Worm (Caenorhabditis elegans): ENCODE data around the gene ndab-1.
A peak's percentile ranks its signal among the peaks of the same experiment; 100 is the strongest.

Gene ndab-1

ce11 chrIII:11946062-11946749 is 30.7 kb upstream of the ndab-1 start:
- TF ChIP-seq tra-4 (tag; optimal IDR thresholded peaks at IDR 0.05), result peak; percentile 2
- peak; percentile 12 for TF ChIP-seq hmbx-1 (tag; optimal IDR thresholded peaks at IDR 0.05)
- TF ChIP-seq ets-7 (tag; optimal IDR thresholded peaks at IDR 0.05), result peak; percentile 44
- TF ChIP-seq tbx-37 (GFP tag; conservative IDR thresholded peaks at IDR 0.05), result peak; percentile 87
- no peak for TF ChIP-seq hmg-4 (GFP tag; optimal IDR thresholded peaks at IDR 0.05)
- TF ChIP-seq ceh-13 (GFP tag; optimal IDR thresholded peaks at IDR 0.05), result no peak
- 0 out of 2 replicates have a peak, but pooled peaks have one; percentile 28 for TF ChIP-seq tbx-11 (GFP tag; IDR thresholded peaks at IDR 0.05)
- no peak for TF ChIP-seq scrt-1 (GFP tag; IDR thresholded peaks at IDR 0.05)
- no peak for TF ChIP-seq hnd-1 (tag; optimal IDR thresholded peaks at IDR 0.05)
- TF ChIP-seq B0310.2 (tag; optimal IDR thresholded peaks at IDR 0.05), result peak; percentile 35
- TF ChIP-seq ama-1 (optimal IDR thresholded peaks at IDR 0.05), result no peak
- peak; percentile 64; the same call in 1 of the 2 replicates for TF ChIP-seq sea-1 (GFP tag; conservative IDR thresholded peaks at IDR 0.05)
- peak; percentile 53; the same call in 1 of the 2 replicates for TF ChIP-seq flt-1 (GFP tag; IDR thresholded peaks at IDR 0.05)
- no peak for TF ChIP-seq ceh-36 (tag; optimal IDR thresholded peaks at IDR 0.05)
- no peak for TF ChIP-seq aly-1 (tag; optimal IDR thresholded peaks at IDR 0.05)
- TF ChIP-seq F13C5.2 (tag; optimal IDR thresholded peaks at IDR 0.05), result no peak
- TF ChIP-seq pes-1 (GFP tag; IDR thresholded peaks at IDR 0.05), result peak; percentile 80

- TF ChIP-seq F13C5.2 (tag; optimal IDR thresholded peaks at IDR 0.05) (no peak), flt-1 (GFP tag; IDR thresholded peaks at IDR 0.05) (no peak)
Observed at ce11 chrIII:11942664-11943063, 27.2 kb upstream of the ndab-1 start.

DNA sequence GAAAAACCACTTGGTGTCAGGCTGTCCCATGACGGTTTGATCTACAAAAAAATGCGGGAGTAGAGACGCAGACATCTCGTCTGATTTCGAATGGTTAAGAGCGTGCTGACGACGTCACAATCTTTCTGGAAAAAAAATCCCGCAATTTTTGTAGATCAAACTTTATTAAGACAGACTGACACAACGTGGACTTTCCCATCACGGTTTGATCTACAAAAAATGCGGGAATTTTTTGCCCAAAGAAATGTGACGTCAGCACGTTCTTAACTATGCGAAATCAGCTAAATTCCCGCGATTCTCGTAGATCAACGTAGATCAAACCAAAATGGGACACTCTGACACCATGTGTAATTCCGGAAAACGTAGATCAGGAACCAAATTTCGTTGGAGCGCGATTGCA is 23.0 kb upstream of the ndab-1 start:
- TF ChIP-seq pes-1 (GFP tag; IDR thresholded peaks at IDR 0.05) (no peak), B0310.2 (tag; optimal IDR thresholded peaks at IDR 0.05) (no peak), ceh-36 (tag; optimal IDR thresholded peaks at IDR 0.05) (no peak), aly-1 (tag; optimal IDR thresholded peaks at IDR 0.05) (no peak), flt-1 (GFP tag; IDR thresholded peaks at IDR 0.05) (no peak), tbx-37 (GFP tag; conservative IDR thresholded peaks at IDR 0.05) (no peak), hnd-1 (tag; optimal IDR thresholded peaks at IDR 0.05) (no peak)

- no peak for TF ChIP-seq ceh-13 (GFP tag; optimal IDR thresholded peaks at IDR 0.05)
- TF ChIP-seq tra-4 (tag; optimal IDR thresholded peaks at IDR 0.05), result no peak
- no peak for TF ChIP-seq scrt-1 (GFP tag; IDR thresholded peaks at IDR 0.05)
Observed at ce11 chrIII:11937911-11938310, 22.4 kb upstream of the ndab-1 start.

ce11 chrIII:11936668-11937276 is 21.3 kb upstream of the ndab-1 start:
- TF ChIP-seq hmg-4 (GFP tag; optimal IDR thresholded peaks at IDR 0.05) (peak; percentile 8), aly-1 (tag; optimal IDR thresholded peaks at IDR 0.05) (no peak)

DNA sequence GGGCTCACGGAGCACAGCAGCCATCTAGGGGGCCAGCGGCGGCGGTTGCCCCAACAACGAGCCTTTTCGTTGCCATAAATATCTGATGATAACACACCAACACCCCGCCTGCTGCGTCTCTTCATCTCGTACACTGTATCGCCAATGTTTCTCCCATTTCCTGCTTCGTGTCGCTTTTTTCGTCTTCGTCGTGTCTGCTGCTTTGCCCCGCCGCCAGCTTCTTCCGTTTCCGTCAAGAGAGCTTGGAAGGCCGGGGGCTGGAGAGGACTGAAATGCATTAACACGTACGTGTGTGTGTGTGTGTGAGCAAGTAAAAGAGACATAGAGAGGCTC is 20.4 kb upstream of the ndab-1 start:
- TF ChIP-seq sea-1 (GFP tag; conservative IDR thresholded peaks at IDR 0.05) (no peak), F13C5.2 (tag; optimal IDR thresholded peaks at IDR 0.05) (no peak), hmbx-1 (tag; optimal IDR thresholded peaks at IDR 0.05) (no peak), tbx-11 (GFP tag; IDR thresholded peaks at IDR 0.05) (no peak), pes-1 (GFP tag; IDR thresholded peaks at IDR 0.05) (no peak), aly-1 (tag; optimal IDR thresholded peaks at IDR 0.05) (no peak), hmg-4 (GFP tag; optimal IDR thresholded peaks at IDR 0.05) (peak; percentile 27), tra-4 (tag; optimal IDR thresholded peaks at IDR 0.05) (no peak), ets-7 (tag; optimal IDR thresholded peaks at IDR 0.05) (no peak), scrt-1 (GFP tag; IDR thresholded peaks at IDR 0.05) (peak; percentile 43; the same call in 1 of the 2 replicates), hnd-1 (tag; optimal IDR thresholded peaks at IDR 0.05) (no peak), flt-1 (GFP tag; IDR thresholded peaks at IDR 0.05) (no peak), ama-1 (optimal IDR thresholded peaks at IDR 0.05) (no peak), ceh-36 (tag; optimal IDR thresholded peaks at IDR 0.05) (no peak), B0310.2 (tag; optimal IDR thresholded peaks at IDR 0.05) (no peak), ceh-13 (GFP tag; optimal IDR thresholded peaks at IDR 0.05) (no peak), tbx-37 (GFP tag; conservative IDR thresholded peaks at IDR 0.05) (no peak)

DNA sequence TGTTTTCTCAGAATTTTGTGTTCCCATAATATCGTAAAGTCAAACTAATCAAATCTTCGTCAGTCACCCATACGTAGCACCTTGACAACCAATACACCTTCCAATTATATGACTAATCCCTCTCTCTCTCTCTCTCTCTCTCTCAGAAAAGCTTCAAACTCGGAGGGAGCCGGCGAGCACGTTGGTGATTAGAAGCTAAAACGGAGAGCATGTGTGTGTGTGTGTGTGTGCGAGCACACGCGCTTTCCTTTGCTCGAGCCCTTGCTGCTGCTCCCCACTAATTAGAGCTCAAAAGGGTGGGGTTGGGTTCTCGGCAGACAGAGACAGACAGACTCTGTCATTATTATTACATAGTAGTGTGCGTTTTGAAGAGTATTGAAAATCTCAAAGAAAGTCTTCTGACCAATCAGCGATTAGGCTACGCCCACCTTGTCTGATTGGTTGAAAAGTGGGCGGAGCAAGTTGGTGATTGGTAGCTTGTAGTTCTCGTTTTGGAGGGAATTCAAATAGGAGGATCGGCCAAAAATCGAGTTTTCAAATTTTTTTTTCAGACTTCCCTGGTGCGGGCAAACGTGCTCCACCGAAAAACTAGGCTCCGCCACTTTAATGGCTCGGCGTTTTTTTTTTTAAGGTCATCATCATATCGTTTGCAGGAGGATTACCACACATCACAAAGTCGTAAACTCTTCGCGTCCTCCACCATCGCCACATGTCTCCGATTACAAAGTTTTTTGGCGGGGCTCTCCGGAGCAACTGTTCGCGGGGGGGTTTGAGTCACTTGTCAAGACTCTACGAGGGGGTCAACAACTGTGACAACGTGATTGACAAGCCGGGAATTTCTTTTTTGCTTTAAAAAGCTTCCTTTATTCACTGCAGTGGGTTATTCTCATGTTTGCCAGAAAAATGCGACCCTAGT is 19.8 kb upstream of the ndab-1 start:
- TF ChIP-seq aly-1 (tag; optimal IDR thresholded peaks at IDR 0.05) (peak; percentile 12), tra-4 (tag; optimal IDR thresholded peaks at IDR 0.05) (no peak)

ce11 chrIII:11933539-11933938 is 18.0 kb upstream of the ndab-1 start, which contains the start of gene dolk-1:
TSS of gene dolk-1 (minus strand) at chrIII:11933639.
- TF ChIP-seq sea-1 (GFP tag; conservative IDR thresholded peaks at IDR 0.05), result no peak
- TF ChIP-seq ama-1 (optimal IDR thresholded peaks at IDR 0.05), result no peak
- TF ChIP-seq tbx-37 (GFP tag; conservative IDR thresholded peaks at IDR 0.05), result no peak
- no peak for TF ChIP-seq ceh-36 (tag; optimal IDR thresholded peaks at IDR 0.05)
- TF ChIP-seq hmg-4 (GFP tag; optimal IDR thresholded peaks at IDR 0.05), result no peak
- no peak for TF ChIP-seq tbx-11 (GFP tag; IDR thresholded peaks at IDR 0.05)
- no peak for TF ChIP-seq F13C5.2 (tag; optimal IDR thresholded peaks at IDR 0.05)
- TF ChIP-seq ets-7 (tag; optimal IDR thresholded peaks at IDR 0.05), result no peak
- TF ChIP-seq tra-4 (tag; optimal IDR thresholded peaks at IDR 0.05), result no peak
- no peak for TF ChIP-seq hmbx-1 (tag; optimal IDR thresholded peaks at IDR 0.05)
- TF ChIP-seq flt-1 (GFP tag; IDR thresholded peaks at IDR 0.05), result no peak
- no peak for TF ChIP-seq aly-1 (tag; optimal IDR thresholded peaks at IDR 0.05)
- no peak for TF ChIP-seq pes-1 (GFP tag; IDR thresholded peaks at IDR 0.05)
- no peak for TF ChIP-seq B0310.2 (tag; optimal IDR thresholded peaks at IDR 0.05)

All from whole organism, early embryonic.